Fruit fly (Drosophila melanogaster) whole organism, prepupa: ENCODE measurements around the gene CG15308.

Experiments
- Blimp-1 ChIP-seq: fragments of 200-800 bp; sonication (Bioruptor generic); optimal IDR thresholded peaks from 3 replicates; lab custom pipeline; 2017; ENCODE audit warnings: missing biosample characterization, missing genetic modification characterization, mild to moderate bottlenecking, moderate library complexity, missing genetic modification reagents
- CG10631 ChIP-seq: fragments of 200-800 bp; sonication (Bioruptor generic); optimal IDR thresholded peaks from 2 replicates; lab custom pipeline; 2016; ENCODE audit warnings: missing biosample characterization, missing genetic modification characterization
- CG10669 ChIP-seq: fragments of 200-800 bp; sonication (Bioruptor generic); optimal IDR thresholded peaks from 3 replicates; lab custom pipeline; 2018; ENCODE audit warnings: missing biosample characterization, mild to moderate bottlenecking, missing genetic modification characterization, moderate library complexity
- CG11294 ChIP-seq: fragments of 200-800 bp; sonication (Bioruptor generic); IDR thresholded peaks from 2 replicates; pipeline ENCODE4 v1.3.6; 2022; ENCODE audit warnings: missing biosample characterization, missing genetic modification characterization
- CG11902 ChIP-seq: fragments of 200-800 bp; sonication (Bioruptor generic); optimal IDR thresholded peaks from 3 replicates; lab custom pipeline; 2016; ENCODE audit warnings: missing biosample characterization, missing genetic modification characterization
- CG15336 ChIP-seq: fragments of 200-800 bp; sonication (Bioruptor generic); IDR thresholded peaks from 2 replicates; pipeline ENCODE4 v1.3.6; 2022; ENCODE audit warnings: missing biosample characterization, missing genetic modification characterization
- CG1621 ChIP-seq: fragments of 200-800 bp; sonication (Bioruptor generic); optimal IDR thresholded peaks from 3 replicates; lab custom pipeline; 2018; ENCODE audit warnings: missing biosample characterization, mild to moderate bottlenecking, missing genetic modification characterization
- CG16779 ChIP-seq: fragments of 200-800 bp; sonication (Bioruptor generic); optimal IDR thresholded peaks from 3 replicates; lab custom pipeline; 2017; ENCODE audit warnings: missing biosample characterization, mild to moderate bottlenecking, missing genetic modification characterization
- CG3032 ChIP-seq: fragments of 200-800 bp; optimal IDR thresholded peaks from 2 replicates; lab custom pipeline; 2019; ENCODE audit warnings: missing biosample characterization, mild to moderate bottlenecking, missing genetic modification characterization, moderate library complexity
- CG31627 ChIP-seq: fragments of 200-800 bp; sonication (Bioruptor generic); optimal IDR thresholded peaks from 3 replicates; lab custom pipeline; 2016; ENCODE audit warnings: missing biosample characterization, missing genetic modification characterization
- CG32006 ChIP-seq: fragments of 200-800 bp; sonication (Bioruptor generic); optimal IDR thresholded peaks from 3 replicates; lab custom pipeline; 2017; ENCODE audit warnings: missing biosample characterization, mild to moderate bottlenecking, missing genetic modification characterization
- CG34406 ChIP-seq: fragments of 200-800 bp; sonication (Bioruptor generic); optimal IDR thresholded peaks from 3 replicates; lab custom pipeline; 2016; ENCODE audit warnings: missing biosample characterization, missing genetic modification characterization
- CG4318 ChIP-seq: fragments of 200-800 bp; sonication (Bioruptor generic); optimal IDR thresholded peaks from 3 replicates; lab custom pipeline; 2017; ENCODE audit warnings: missing biosample characterization, mild to moderate bottlenecking, missing genetic modification characterization
- CG6276 ChIP-seq: fragments of 200-800 bp; sonication (Bioruptor generic); optimal IDR thresholded peaks from 2 replicates; lab custom pipeline; 2017; ENCODE audit warnings: missing biosample characterization, mild to moderate bottlenecking, missing genetic modification characterization
- CG6792 ChIP-seq: fragments of 200-800 bp; sonication (Bioruptor generic); optimal IDR thresholded peaks from 3 replicates; lab custom pipeline; 2016; ENCODE audit warnings: missing biosample characterization, missing genetic modification characterization
- CG6808 ChIP-seq: fragments of 200-800 bp; sonication (Bioruptor generic); optimal IDR thresholded peaks from 3 replicates; lab custom pipeline; 2017; ENCODE audit warnings: missing biosample characterization, missing genetic modification characterization, mild to moderate bottlenecking, moderate library complexity, missing genetic modification reagents
- CG6854 ChIP-seq: fragments of 200-800 bp; sonication (Bioruptor generic); optimal IDR thresholded peaks from 2 replicates; lab custom pipeline; 2017; ENCODE audit warnings: missing biosample characterization, mild to moderate bottlenecking, missing genetic modification characterization
- CG7368 ChIP-seq: fragments of 200-800 bp; sonication (Bioruptor generic); optimal IDR thresholded peaks from 3 replicates; lab custom pipeline; 2016; ENCODE audit warnings: missing biosample characterization, missing genetic modification characterization
- CG8119 ChIP-seq: fragments of 200-800 bp; sonication (Bioruptor generic); IDR thresholded peaks from 3 replicates; pipeline ENCODE4 v1.3.6; 2022; ENCODE audit warnings: missing biosample characterization, missing genetic modification characterization
- CG8319 ChIP-seq: fragments of 200-800 bp; sonication (Bioruptor generic); optimal IDR thresholded peaks from 3 replicates; lab custom pipeline; 2016; ENCODE audit warnings: missing biosample characterization, missing genetic modification characterization
- CG8632 ChIP-seq: fragments of 200-800 bp; sonication (Bioruptor generic); optimal IDR thresholded peaks from 3 replicates; lab custom pipeline; 2016; ENCODE audit warnings: missing biosample characterization, missing genetic modification characterization
- CG9139 ChIP-seq: fragments of 200-800 bp; sonication (Bioruptor generic); optimal IDR thresholded peaks from 3 replicates; lab custom pipeline; 2017; ENCODE audit warnings: missing biosample characterization, mild to moderate bottlenecking, missing genetic modification characterization
- Eip75B ChIP-seq: fragments of 200-800 bp; sonication (Bioruptor generic); optimal IDR thresholded peaks from 3 replicates; lab custom pipeline; 2016; ENCODE audit warnings: missing biosample characterization, missing genetic modification characterization
- Eip93F ChIP-seq: fragments of 200-800 bp; sonication (Bioruptor generic); optimal IDR thresholded peaks from 2 replicates; lab custom pipeline; 2016; ENCODE audit warnings: missing biosample characterization, mild to moderate bottlenecking, missing genetic modification characterization
- Ets21C ChIP-seq: fragments of 200-800 bp; sonication (Bioruptor generic); optimal IDR thresholded peaks from 3 replicates; lab custom pipeline; 2016; ENCODE audit warnings: missing biosample characterization, missing genetic modification characterization
- Gug ChIP-seq: fragments of 200-800 bp; sonication (Bioruptor generic); IDR thresholded peaks from 2 replicates; pipeline ENCODE4 v1.3.6; 2022; ENCODE audit warnings: missing biosample characterization, missing genetic modification characterization
- Hr39 ChIP-seq: fragments of 200-800 bp; sonication (Bioruptor generic); optimal IDR thresholded peaks from 2 replicates; lab custom pipeline; 2016; ENCODE audit warnings: missing biosample characterization, missing genetic modification characterization
- Hr4 ChIP-seq: fragments of 200-800 bp; sonication (Bioruptor generic); optimal IDR thresholded peaks from 3 replicates; lab custom pipeline; 2016; ENCODE audit warnings: missing biosample characterization, missing genetic modification characterization
- Met ChIP-seq: fragments of 200-800 bp; sonication (Bioruptor generic); optimal IDR thresholded peaks from 3 replicates; lab custom pipeline; 2016; ENCODE audit warnings: missing biosample characterization, missing genetic modification characterization
- OdsH ChIP-seq: fragments of 200-800 bp; sonication (Bioruptor generic); optimal IDR thresholded peaks from 3 replicates; lab custom pipeline; 2016; ENCODE audit warnings: missing biosample characterization, missing genetic modification characterization
- Smox ChIP-seq: fragments of 200-800 bp; sonication (Bioruptor generic); optimal IDR thresholded peaks from 3 replicates; lab custom pipeline; 2016; ENCODE audit warnings: missing biosample characterization, missing genetic modification characterization
- Sox102F ChIP-seq: fragments of 200-800 bp; sonication (Bioruptor generic); optimal IDR thresholded peaks from 2 replicates; lab custom pipeline; 2016; ENCODE audit warnings: missing biosample characterization, mild to moderate bottlenecking, missing genetic modification characterization
- Sox15 ChIP-seq: fragments of 200-800 bp; sonication (Bioruptor generic); optimal IDR thresholded peaks from 3 replicates; lab custom pipeline; 2016; ENCODE audit warnings: missing biosample characterization, missing genetic modification characterization
- achi ChIP-seq: fragments of 200-800 bp; sonication (Bioruptor generic); optimal IDR thresholded peaks from 3 replicates; lab custom pipeline; 2016; ENCODE audit warnings: missing biosample characterization, missing genetic modification characterization
- acj6 ChIP-seq: fragments of 200-800 bp; sonication (Bioruptor generic); optimal IDR thresholded peaks from 3 replicates; lab custom pipeline; 2016; ENCODE audit warnings: missing biosample characterization, missing genetic modification characterization
- cyc ChIP-seq: fragments of 200-800 bp; sonication (Bioruptor generic); optimal IDR thresholded peaks from 3 replicates; lab custom pipeline; 2016; ENCODE audit warnings: missing biosample characterization, missing genetic modification characterization
- dac ChIP-seq: fragments of 200-800 bp; sonication (Bioruptor generic); optimal IDR thresholded peaks from 2 replicates; lab custom pipeline; 2017; ENCODE audit warnings: missing biosample characterization, mild to moderate bottlenecking, missing genetic modification characterization
- dsx ChIP-seq: fragments of 200-800 bp; optimal IDR thresholded peaks from 3 replicates; lab custom pipeline; 2019; ENCODE audit warnings: missing biosample characterization, mild to moderate bottlenecking, missing genetic modification characterization, moderate library complexity; ENCODE audit not compliant: poor library complexity, severe bottlenecking
- eg ChIP-seq: fragments of 200-800 bp; sonication (Bioruptor generic); IDR thresholded peaks from 3 replicates; pipeline ENCODE4 v1.3.6; 2022; ENCODE audit warnings: missing biosample characterization, missing genetic modification characterization
- fd59A ChIP-seq: fragments of 200-800 bp; sonication (Bioruptor generic); optimal IDR thresholded peaks from 2 replicates; lab custom pipeline; 2017; ENCODE audit warnings: missing biosample characterization, mild to moderate bottlenecking, missing genetic modification characterization, missing genetic modification reagents
- fkh ChIP-seq: fragments of 200-800 bp; sonication (Bioruptor generic); optimal IDR thresholded peaks from 3 replicates; lab custom pipeline; 2017; ENCODE audit warnings: missing biosample characterization, mild to moderate bottlenecking, missing genetic modification characterization, moderate library complexity
- lz ChIP-seq: fragments of 200-800 bp; sonication (Bioruptor generic); optimal IDR thresholded peaks from 3 replicates; lab custom pipeline; 2016; ENCODE audit warnings: missing biosample characterization, missing genetic modification characterization
- net ChIP-seq: fragments of 200-800 bp; sonication (Bioruptor generic); optimal IDR thresholded peaks from 3 replicates; lab custom pipeline; 2016; ENCODE audit warnings: missing biosample characterization, missing genetic modification characterization
- pdm3 ChIP-seq: fragments of 200-800 bp; sonication (Bioruptor generic); optimal IDR thresholded peaks from 3 replicates; lab custom pipeline; 2016; ENCODE audit warnings: missing biosample characterization, missing genetic modification characterization
- salr ChIP-seq, 2 experiments: fragments of 200-800 bp; sonication (Bioruptor generic); optimal IDR thresholded peaks; 3 replicates each; lab custom pipeline; 2016 to 2018; ENCODE audit warnings: missing biosample characterization in 2 of 2, missing genetic modification characterization in 2 of 2, mild to moderate bottlenecking in 1 of 2
- spab ChIP-seq: fragments of 200-800 bp; sonication (Bioruptor generic); optimal IDR thresholded peaks from 2 replicates; lab custom pipeline; 2017; ENCODE audit warnings: missing biosample characterization, mild to moderate bottlenecking, missing genetic modification characterization, missing genetic modification reagents
- ss ChIP-seq, 2 experiments: fragments of 200-800 bp; sonication (Bioruptor generic); optimal IDR thresholded peaks; 2 replicates in 1 of 2; 3 replicates in 1 of 2; lab custom pipeline; 2017 to 2018; ENCODE audit warnings: mild to moderate bottlenecking in 2 of 2, missing biosample characterization in 2 of 2, missing genetic modification characterization in 2 of 2, moderate library complexity in 1 of 2
- topi ChIP-seq: fragments of 200-800 bp; sonication (Bioruptor generic); optimal IDR thresholded peaks from 3 replicates; lab custom pipeline; 2016; ENCODE audit warnings: missing biosample characterization, missing genetic modification characterization
- vri ChIP-seq: fragments of 200-800 bp; sonication (Bioruptor generic); optimal IDR thresholded peaks from 3 replicates; lab custom pipeline; 2016; ENCODE audit warnings: missing biosample characterization, mild to moderate bottlenecking, missing genetic modification characterization

CG15308 gene

dm6 chrX:10219039-10219438, at the start of gene CG15308:
Gene CG15308 (minus strand): TSS chrX:10219139.
- TF ChIP-seq CG6792 (GFP tag; lab: Kevin White, UChicago) (no peak), CG8319 (GFP tag; lab: Kevin White, UChicago) (no peak), CG34406 (GFP tag; lab: Kevin White, UChicago) (no peak), eg (GFP tag; lab: Robert Waterston, UW) (no peak), CG8632 (no peak)

- TF ChIP-seq Smox (GFP tag; lab: Kevin White, UChicago): peak; percentile 50
- peak; percentile 70 for TF ChIP-seq net (GFP tag; lab: Kevin White, UChicago)
- peak; percentile 59 for TF ChIP-seq topi
- TF ChIP-seq CG32006: no peak
- TF ChIP-seq Eip75B (GFP tag; lab: Kevin White, UChicago): no peak
- no peak for TF ChIP-seq Hr39 (GFP tag; lab: Kevin White, UChicago)
- no peak for TF ChIP-seq CG11294 (GFP tag; lab: Robert Waterston, UW)
- no peak for TF ChIP-seq CG7368 (GFP tag; lab: Kevin White, UChicago)
- TF ChIP-seq Sox102F: peak; percentile 78
- TF ChIP-seq CG6276: peak; percentile 86
- peak; percentile 65 for TF ChIP-seq vri (GFP tag; lab: Kevin White, UChicago)
- TF ChIP-seq CG8119 (GFP tag; lab: Robert Waterston, UW): 0 out of 3 replicates have a peak, but pooled peaks have one; percentile 43
- TF ChIP-seq Blimp-1 (GFP tag; lab: Kevin White, UChicago): peak; percentile 51
- TF ChIP-seq CG15336 (GFP tag; lab: Robert Waterston, UW): no peak
- peak; percentile 9 for TF ChIP-seq CG6792 (GFP tag; lab: Kevin White, UChicago)
- no peak for TF ChIP-seq fd59A (GFP tag; lab: Kevin White, UChicago)
- TF ChIP-seq CG8632: peak; percentile 19
- TF ChIP-seq cyc (GFP tag; lab: Kevin White, UChicago): no peak
- peak; percentile 48 for TF ChIP-seq pdm3 (GFP tag; lab: Kevin White, UChicago)
- TF ChIP-seq dac (GFP tag; lab: Kevin White, UChicago): no peak
- TF ChIP-seq CG8319 (GFP tag; lab: Kevin White, UChicago): no peak
- peak; percentile 91 to 93 for TF ChIP-seq ss (GFP tag; optimal IDR thresholded peaks at IDR 0.05; lab: Kevin White, UChicago)
- no peak for TF ChIP-seq acj6 (GFP tag; lab: Kevin White, UChicago)
- TF ChIP-seq CG6854: peak; percentile 84
- peak; percentile 6 for TF ChIP-seq CG10631 (GFP tag; lab: Kevin White, UChicago)
- TF ChIP-seq achi (GFP tag; lab: Kevin White, UChicago): peak; percentile 51
- peak; percentile 78 for TF ChIP-seq Eip93F (GFP tag; lab: Kevin White, UChicago)
- no peak; the same call in 1 of the 3 replicates for TF ChIP-seq eg (GFP tag; lab: Robert Waterston, UW)
- TF ChIP-seq fkh (GFP tag; lab: Kevin White, UChicago): no peak
- TF ChIP-seq Sox15 (GFP tag; lab: Kevin White, UChicago): no peak
- no peak for TF ChIP-seq CG31627
- TF ChIP-seq Met (GFP tag; lab: Kevin White, UChicago): peak; percentile 63
- TF ChIP-seq spab (GFP tag; lab: Kevin White, UChicago): peak; percentile 70
- peak; percentile 70 for TF ChIP-seq dsx (GFP tag; lab: Kevin White, UChicago)
- peak; percentile 72 for TF ChIP-seq CG16779
- no peak for TF ChIP-seq Gug (GFP tag; lab: Robert Waterston, UW)
- TF ChIP-seq CG3032 (tag; lab: Kevin White, UChicago): no peak
- TF ChIP-seq salr (GFP tag; optimal IDR thresholded peaks at IDR 0.05; lab: Kevin White, UChicago): peak in 1 of 2 experiments; percentile 59
- peak; percentile 5 for TF ChIP-seq OdsH
- no peak for TF ChIP-seq lz (GFP tag; lab: Kevin White, UChicago)
- no peak for TF ChIP-seq CG11902 (GFP tag; lab: Kevin White, UChicago)
- TF ChIP-seq CG10669 (GFP tag; lab: Kevin White, UChicago): peak; percentile 56
- TF ChIP-seq CG1621 (tag; lab: Kevin White, UChicago): no peak
- peak; percentile 76 for TF ChIP-seq CG6808 (GFP tag; lab: Kevin White, UChicago)
- TF ChIP-seq Ets21C (GFP tag; lab: Kevin White, UChicago): no peak
- peak; percentile 79 for TF ChIP-seq CG9139
- TF ChIP-seq CG4318: no peak
- no peak for TF ChIP-seq Hr4 (GFP tag; lab: Kevin White, UChicago)
- no peak for TF ChIP-seq CG34406 (GFP tag; lab: Kevin White, UChicago)
These were observed 47.1 kb upstream of the CG15308 start for dm6 chrX:10266018-10266384.
